Worm (Caenorhabditis elegans) whole organism, late embryonic: ENCODE results near the gene cpt-1.

ENCODE experiments used
- Y22D7AL.16 ChIP-seq: sonication (generic microtip); optimal IDR thresholded peaks from 2 replicates; lab custom pipeline; 2016; ENCODE audit warnings: missing genetic modification characterization, missing compliant biosample characterization
- ama-1 ChIP-seq: fragments of 150-350 bp; optimal IDR thresholded peaks from 2 replicates; lab custom pipeline; 2014
- ceh-19 ChIP-seq: fragments of 200-800 bp; sonication (Bioruptor generic); optimal IDR thresholded peaks from 2 replicates; lab custom pipeline; 2018; ENCODE audit warnings: mild to moderate bottlenecking, missing genetic modification characterization, missing compliant biosample characterization
- ceh-34 ChIP-seq: sonication (generic microtip); optimal IDR thresholded peaks from 2 replicates; lab custom pipeline; 2016; ENCODE audit warnings: mild to moderate bottlenecking, missing genetic modification characterization, missing compliant biosample characterization
- dmd-4 ChIP-seq: sonication (generic microtip); optimal IDR thresholded peaks from 2 replicates; lab custom pipeline; 2016; ENCODE audit warnings: borderline replicate concordance, missing genetic modification characterization, missing compliant biosample characterization
- pag-3 ChIP-seq: sonication (generic microtip); optimal IDR thresholded peaks from 2 replicates; lab custom pipeline; 2016; ENCODE audit warnings: missing compliant biosample characterization, missing genetic modification characterization, borderline replicate concordance
- unc-3 ChIP-seq, 2 experiments: fragments of 200-800 bp in 1 of 2; sonication (Bioruptor generic) in 1 of 2; sonication (generic microtip) in 1 of 2; conservative IDR thresholded peaks in 1 of 2; optimal IDR thresholded peaks in 1 of 2; 2 replicates each; pipeline versions ENCODE4 v1.3.6 to Lab custom; 2016 to 2022; ENCODE audit warnings: missing compliant biosample characterization in 2 of 2, missing genetic modification characterization in 2 of 2, missing genetic modification reagents in 1 of 2
- unc-55 ChIP-seq: sonication (generic microtip); optimal IDR thresholded peaks from 2 replicates; lab custom pipeline; 2017; ENCODE audit warnings: missing biosample characterization, missing genetic modification reagents, missing genetic modification characterization

DNA sequence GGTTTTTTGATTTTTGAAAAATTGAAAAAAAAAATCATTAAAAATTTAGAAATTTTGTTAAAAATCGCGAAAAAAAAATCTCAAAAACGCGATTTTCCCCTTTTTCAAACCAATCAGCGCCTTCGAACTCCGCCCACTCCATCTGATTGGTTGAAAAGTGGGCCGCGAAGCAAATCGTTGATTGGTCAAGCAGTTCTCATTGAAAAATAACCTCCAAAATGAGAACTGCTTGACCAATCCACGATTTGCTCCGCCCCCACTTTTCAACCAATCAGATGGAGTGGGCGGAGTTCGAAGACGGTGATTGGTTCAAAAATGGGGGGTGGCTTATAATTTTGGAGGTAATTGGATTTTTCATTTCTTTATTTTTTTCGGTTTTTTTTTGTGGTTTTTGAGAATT, 5.9 kb downstream of the cpt-1 start:
- TF ChIP-seq unc-3 (GFP tag; conservative IDR thresholded peaks at IDR 0.05; lab: Robert Waterston, UW), result no peak
- TF ChIP-seq unc-3 (tag; optimal IDR thresholded peaks at IDR 0.05; lab: Kevin White, UChicago), result no peak
- TF ChIP-seq pag-3 (tag; lab: Kevin White, UChicago), result no peak
- no peak for TF ChIP-seq ceh-34 (tag; lab: Kevin White, UChicago)
- no peak for TF ChIP-seq dmd-4 (tag; lab: Kevin White, UChicago)
- TF ChIP-seq Y22D7AL.16 (tag; lab: Kevin White, UChicago), result no peak
- TF ChIP-seq unc-55 (GFP tag; lab: Kevin White, UChicago), result no peak
- no peak for TF ChIP-seq ama-1
- TF ChIP-seq ceh-19 (GFP tag; lab: Kevin White, UChicago), result no peak
